Fruit fly (Drosophila melanogaster): Measurements from ENCODE around the gene CG42724.

The CG42724 gene

dm6 chr3R:6416242-6416641, 48.2 kb upstream of the CG42724 start (continued):
- TF ChIP-seq rib (GFP tag; IDR thresholded peaks at IDR 0.05) = 0 out of 2 replicates have a peak, but pooled peaks have one; percentile 21
- peak; percentile 48 for TF ChIP-seq D19A (tag; optimal IDR thresholded peaks at IDR 0.05)
- TF ChIP-seq CG8924 (tag; optimal IDR thresholded peaks at IDR 0.05) = peak; percentile 70
- peak; percentile 54 for TF ChIP-seq CG13775 (GFP tag; optimal IDR thresholded peaks at IDR 0.05)
- TF ChIP-seq sisA (GFP tag; IDR thresholded peaks at IDR 0.05) = peak; percentile 78
- TF ChIP-seq CG9797 (GFP tag; optimal IDR thresholded peaks at IDR 0.05) = no peak
- TF ChIP-seq cad (GFP tag; optimal IDR thresholded peaks at IDR 0.05) = no peak
- peak; percentile 68 for TF ChIP-seq CoRest (tag; optimal IDR thresholded peaks at IDR 0.05)
- peak; percentile 52 for TF ChIP-seq sd (tag; optimal IDR thresholded peaks at IDR 0.05)
- TF ChIP-seq slp2 (GFP tag; optimal IDR thresholded peaks at IDR 0.05) = peak; percentile 74
- no peak for TF ChIP-seq mld (GFP tag; IDR thresholded peaks at IDR 0.05; ENCODE audit: partially characterized antibody)
- TF ChIP-seq pho (GFP tag; optimal IDR thresholded peaks at IDR 0.05) = peak; percentile 82
- TF ChIP-seq zen (tag; optimal IDR thresholded peaks at IDR 0.05) = peak; percentile 16
- peak; percentile 76 for TF ChIP-seq Ptx1 (GFP tag; IDR thresholded peaks at IDR 0.05)
- TF ChIP-seq cas (GFP tag; IDR thresholded peaks at IDR 0.05) = peak; percentile 33; the same call in 1 of the 2 replicates
- peak; percentile 32 for TF ChIP-seq CG3163 (GFP tag; optimal IDR thresholded peaks at IDR 0.05)
- TF ChIP-seq sc (optimal IDR thresholded peaks at IDR 0.05) = no peak
- TF ChIP-seq sc (GFP tag; optimal IDR thresholded peaks at IDR 0.05) = no peak
- no peak for TF ChIP-seq Dref (GFP tag; IDR thresholded peaks at IDR 0.05)
- TF ChIP-seq Asciz (GFP tag; optimal IDR thresholded peaks at IDR 0.05) = no peak
- peak; percentile 50 for TF ChIP-seq wor (GFP tag; IDR thresholded peaks at IDR 0.05)
- peak; percentile 65 for TF ChIP-seq klu (GFP tag; IDR thresholded peaks at IDR 0.05)
- peak; percentile 38 for TF ChIP-seq CG17568 (GFP tag; optimal IDR thresholded peaks at IDR 0.05)
- peak; percentile 78 for TF ChIP-seq grau (tag; optimal IDR thresholded peaks at IDR 0.05)
- TF ChIP-seq B-H2 (GFP tag; optimal IDR thresholded peaks at IDR 0.05) = peak; percentile 47
- TF ChIP-seq Elba2 (GFP tag; optimal IDR thresholded peaks at IDR 0.05) = no peak
- TF ChIP-seq CG32767 (GFP tag; IDR thresholded peaks at IDR 0.05) = 0 out of 2 replicates have a peak, but pooled peaks have one; percentile 56
- TF ChIP-seq Abd-B (GFP tag; optimal IDR thresholded peaks at IDR 0.05) = peak; percentile 10
- TF ChIP-seq CG11695 (GFP tag; IDR thresholded peaks at IDR 0.05) = peak; percentile 82
- TF ChIP-seq CG10565 (GFP tag; optimal IDR thresholded peaks at IDR 0.05) = no peak
- no peak for TF ChIP-seq CG15601 (tag; optimal IDR thresholded peaks at IDR 0.05)
- TF ChIP-seq CG2202 (tag; optimal IDR thresholded peaks at IDR 0.05) = no peak
- peak; percentile 28 for TF ChIP-seq CG12299 (tag; optimal IDR thresholded peaks at IDR 0.05)
- peak; percentile 40 for TF ChIP-seq CG8089 (GFP tag; optimal IDR thresholded peaks at IDR 0.05)
- peak; percentile 45 for TF ChIP-seq sug (tag; optimal IDR thresholded peaks at IDR 0.05)
- TF ChIP-seq CG9437 (GFP tag; optimal IDR thresholded peaks at IDR 0.05) = peak; percentile 28
- no peak for TF ChIP-seq tll (GFP tag; optimal IDR thresholded peaks at IDR 0.05)
- TF ChIP-seq lilli (GFP tag; optimal IDR thresholded peaks at IDR 0.05) = peak; percentile 85
- TF ChIP-seq amos (GFP tag; IDR thresholded peaks at IDR 0.05; ENCODE audit: partially characterized antibody) = no peak
- TF ChIP-seq Ravus (GFP tag; IDR thresholded peaks at IDR 0.05) = no peak
- peak; percentile 56; the same call in 2 of the 3 replicates for TF ChIP-seq CG14050 (GFP tag; IDR thresholded peaks at IDR 0.05)
- TF ChIP-seq nerfin-1 (tag; optimal IDR thresholded peaks at IDR 0.05) = peak; percentile 22
- TF ChIP-seq ap (GFP tag; IDR thresholded peaks at IDR 0.05) = peak; percentile 42; the same call in 1 of the 2 replicates
- TF ChIP-seq ro (GFP tag; IDR thresholded peaks at IDR 0.05) = peak; percentile 40; the same call in 1 of the 2 replicates
- peak; percentile 91 for TF ChIP-seq CG11696 (GFP tag; IDR thresholded peaks at IDR 0.05)
- TF ChIP-seq CG31224 (GFP tag; IDR thresholded peaks at IDR 0.05) = peak; percentile 62
- peak; percentile 33; the same call in 1 of the 2 replicates for TF ChIP-seq ham (GFP tag; IDR thresholded peaks at IDR 0.05)
- peak; percentile 92 for TF ChIP-seq CG13894 (tag; optimal IDR thresholded peaks at IDR 0.05)
- peak; percentile 89 for TF ChIP-seq CG34422 (GFP tag; IDR thresholded peaks at IDR 0.05)
- TF ChIP-seq CG8944 (GFP tag; optimal IDR thresholded peaks at IDR 0.05) = peak; percentile 37
- no peak for TF ChIP-seq knrl (GFP tag; IDR thresholded peaks at IDR 0.05; ENCODE audit: partially characterized antibody)
